Worm (Caenorhabditis elegans): ENCODE results near the gene msp-53.
"Not testable (repeated sequence)": the region's sequence is repeated elsewhere in the genome, so short reads cannot be mapped to it uniquely, and the experiment has no call there.

msp-53 gene

ce11 chrIV:5033276-5033675 is 31.6 kb downstream of the msp-53 start, which contains the start of gene C09B9.4:
TSS of gene C09B9.4 (minus strand) at chrIV:5033376.
- no peak for TF ChIP-seq flt-1 (GFP tag; IDR thresholded peaks at IDR 0.05)
- no peak for TF ChIP-seq klf-2 (GFP tag; conservative IDR thresholded peaks at IDR 0.05)
- no peak for TF ChIP-seq ztf-29 (GFP tag; IDR thresholded peaks at IDR 0.05)
- no peak for TF ChIP-seq ztf-23 (GFP tag; IDR thresholded peaks at IDR 0.05)
- no peak for TF ChIP-seq cog-1 (tag; optimal IDR thresholded peaks at IDR 0.05)
- no peak for TF ChIP-seq ref-1 (GFP tag; conservative IDR thresholded peaks at IDR 0.05)

ce11 chrIV:5031346-5031745 is 33.5 kb downstream of the msp-53 start:
- TF ChIP-seq ztf-29 (GFP tag; IDR thresholded peaks at IDR 0.05): no peak
- TF ChIP-seq flt-1 (GFP tag; IDR thresholded peaks at IDR 0.05): no peak
- no peak for TF ChIP-seq cog-1 (tag; optimal IDR thresholded peaks at IDR 0.05)
- TF ChIP-seq med-1 (GFP tag; optimal IDR thresholded peaks at IDR 0.05; ENCODE audit: insufficient read depth): no peak
- no peak for TF ChIP-seq klf-2 (GFP tag; conservative IDR thresholded peaks at IDR 0.05)
- no peak for TF ChIP-seq ztf-23 (GFP tag; IDR thresholded peaks at IDR 0.05)
- no peak for TF ChIP-seq tab-1 (GFP tag; IDR thresholded peaks at IDR 0.05)
- TF ChIP-seq T22C8.4 (GFP tag; IDR thresholded peaks at IDR 0.05): no peak
- no peak for TF ChIP-seq ref-1 (GFP tag; conservative IDR thresholded peaks at IDR 0.05)

- no peak for TF ChIP-seq ref-1 (GFP tag; conservative IDR thresholded peaks at IDR 0.05)
- no peak for TF ChIP-seq med-1 (GFP tag; optimal IDR thresholded peaks at IDR 0.05; ENCODE audit: insufficient read depth)
- no peak for TF ChIP-seq tab-1 (GFP tag; IDR thresholded peaks at IDR 0.05)
- TF ChIP-seq flt-1 (GFP tag; IDR thresholded peaks at IDR 0.05): no peak
- TF ChIP-seq klf-2 (GFP tag; conservative IDR thresholded peaks at IDR 0.05): no peak
- TF ChIP-seq ztf-29 (GFP tag; IDR thresholded peaks at IDR 0.05): no peak
- no peak for TF ChIP-seq ztf-23 (GFP tag; IDR thresholded peaks at IDR 0.05)
- TF ChIP-seq cog-1 (tag; optimal IDR thresholded peaks at IDR 0.05): no peak
Observed at ce11 chrIV:5028978-5029377, 35.9 kb downstream of the msp-53 start, which contains the start of the genes best-6 and C09B9.2. TSS of gene best-6 (minus strand) at chrIV:5029078. TSS of gene C09B9.2 (plus strand) at chrIV:5029291.

ce11 chrIV:5025646-5026045 is 39.2 kb downstream of the msp-53 start, which contains the start of gene C09B9.85:
TSS of gene C09B9.85 (minus strand) at chrIV:5025746.
- TF ChIP-seq flt-1 (GFP tag; IDR thresholded peaks at IDR 0.05): no peak
- no peak for TF ChIP-seq ztf-23 (GFP tag; IDR thresholded peaks at IDR 0.05)
- TF ChIP-seq ztf-29 (GFP tag; IDR thresholded peaks at IDR 0.05): no peak
- no peak for TF ChIP-seq T22C8.4 (GFP tag; IDR thresholded peaks at IDR 0.05)
- no peak for TF ChIP-seq ref-1 (GFP tag; conservative IDR thresholded peaks at IDR 0.05)
- no peak for TF ChIP-seq klf-2 (GFP tag; conservative IDR thresholded peaks at IDR 0.05)
- no peak for TF ChIP-seq tab-1 (GFP tag; IDR thresholded peaks at IDR 0.05)
- no peak for TF ChIP-seq cog-1 (tag; optimal IDR thresholded peaks at IDR 0.05)
- no peak for TF ChIP-seq med-1 (GFP tag; optimal IDR thresholded peaks at IDR 0.05; ENCODE audit: insufficient read depth)

- TF ChIP-seq tab-1 (GFP tag; IDR thresholded peaks at IDR 0.05) (no peak), ztf-23 (GFP tag; IDR thresholded peaks at IDR 0.05) (no peak), med-1 (GFP tag; optimal IDR thresholded peaks at IDR 0.05; ENCODE audit: insufficient read depth) (no peak), klf-2 (GFP tag; conservative IDR thresholded peaks at IDR 0.05) (no peak), ref-1 (GFP tag; conservative IDR thresholded peaks at IDR 0.05) (no peak), T22C8.4 (GFP tag; IDR thresholded peaks at IDR 0.05) (no peak), flt-1 (GFP tag; IDR thresholded peaks at IDR 0.05) (no peak), cog-1 (tag; optimal IDR thresholded peaks at IDR 0.05) (no peak), ztf-29 (GFP tag; IDR thresholded peaks at IDR 0.05) (no peak)
Observed at ce11 chrIV:5020533-5020932, 44.3 kb downstream of the msp-53 start, which contains the start of gene T28H11.8. TSS of gene T28H11.8 (minus strand) at chrIV:5020633.

- TF ChIP-seq tab-1 (GFP tag; IDR thresholded peaks at IDR 0.05): 0 out of 2 replicates have a peak, but pooled peaks have one; percentile 9
Observed at ce11 chrIV:5017075-5017474, 47.8 kb downstream of the msp-53 start, which contains the start of gene T28H11.7. TSS of gene T28H11.7 (minus strand) at chrIV:5017175.

ce11 chrIV:5016461-5016860 is 48.4 kb downstream of the msp-53 start, which contains the start of gene ssq-4:
TSS of gene ssq-4 (plus strand) at chrIV:5016479.
- TF ChIP-seq cog-1 (tag; optimal IDR thresholded peaks at IDR 0.05); klf-2 (GFP tag; conservative IDR thresholded peaks at IDR 0.05); tab-1 (GFP tag; IDR thresholded peaks at IDR 0.05): not testable (repeated sequence)

Data from whole organism, midembryonic.